Worm (Caenorhabditis elegans) whole organism, L4 larva: Measurements from ENCODE around the gene Y44A6C.2.

Source experiments
- D1046.2 ChIP-seq: fragments of 200-800 bp; sonication (Bioruptor generic); IDR thresholded peaks from 2 replicates; pipeline ENCODE4 v1.3.6; 2022; ENCODE audit warnings: missing genetic modification characterization, missing compliant biosample characterization
- F10B5.3 ChIP-seq: sonication (generic microtip); optimal IDR thresholded peaks from 2 replicates; lab custom pipeline; 2016; ENCODE audit warnings: mild to moderate bottlenecking, missing genetic modification characterization, missing compliant biosample characterization
- F26F4.8 ChIP-seq: fragments of 200-800 bp; sonication (Bioruptor generic); conservative IDR thresholded peaks from 2 replicates; pipeline ENCODE4 v1.3.6; 2022; ENCODE audit warnings: missing genetic modification characterization, missing compliant biosample characterization
- F44E2.7 ChIP-seq: fragments of 200-800 bp; sonication (Bioruptor generic); IDR thresholded peaks from 2 replicates; pipeline ENCODE4 v2.1.2; 2022; ENCODE audit warnings: missing genetic modification characterization, missing compliant biosample characterization
- F49E8.2 ChIP-seq: sonication (generic microtip); optimal IDR thresholded peaks from 2 replicates; lab custom pipeline; 2016; ENCODE audit warnings: missing compliant biosample characterization, mild to moderate bottlenecking, missing genetic modification characterization, borderline replicate concordance
- R02D3.7 ChIP-seq: fragments of 150-350 bp; sonication (generic microtip); optimal IDR thresholded peaks from 3 replicates; lab custom pipeline; 2014; ENCODE audit warnings: missing biosample characterization, missing genetic modification characterization
- T20F7.1 ChIP-seq: fragments of 200-800 bp; sonication (Bioruptor generic); optimal IDR thresholded peaks from 2 replicates; lab custom pipeline; 2018; ENCODE audit warnings: mild to moderate bottlenecking, missing genetic modification characterization, missing compliant biosample characterization
- Y105C5A.15 ChIP-seq: fragments of 200-800 bp; sonication (Bioruptor generic); IDR thresholded peaks from 2 replicates; pipeline ENCODE4 v1.3.6; 2022; ENCODE audit warnings: missing genetic modification characterization, missing compliant biosample characterization
- Y48G9A.11 ChIP-seq: fragments of 200-800 bp; sonication (Bioruptor generic); IDR thresholded peaks from 2 replicates; pipeline ENCODE4 v1.3.6; 2022; ENCODE audit warnings: missing genetic modification reagents, missing genetic modification characterization, missing compliant biosample characterization
- Y5F2A.4 ChIP-seq: fragments of 200-800 bp; sonication (Bioruptor generic); optimal IDR thresholded peaks from 2 replicates; lab custom pipeline; 2018; ENCODE audit warnings: mild to moderate bottlenecking, missing genetic modification characterization, missing compliant biosample characterization
- ZK546.5 ChIP-seq, 2 experiments: sonication (generic microtip); optimal IDR thresholded peaks; 2 replicates each; lab custom pipeline; 2017; ENCODE audit warnings: missing biosample characterization in 2 of 2, missing genetic modification characterization in 2 of 2
- aha-1 ChIP-seq: fragments of 150-350 bp; peaks from one replicate; lab custom pipeline; 2014; ENCODE audit warnings: missing biosample characterization, missing genetic modification characterization
- ama-1 ChIP-seq: fragments of 150-350 bp; optimal IDR thresholded peaks from 2 replicates; lab custom pipeline; 2014; ENCODE audit warnings: inconsistent platforms, mixed read lengths
- ceh-20 ChIP-seq: fragments of 200-800 bp; sonication (Bioruptor generic); IDR thresholded peaks from 2 replicates; pipeline ENCODE4 v1.3.6; 2022; ENCODE audit warnings: missing genetic modification reagents, missing genetic modification characterization, missing compliant biosample characterization
- ceh-28 ChIP-seq: fragments of 150-350 bp; optimal IDR thresholded peaks from 2 replicates; lab custom pipeline; 2014; ENCODE audit warnings: missing biosample characterization, missing genetic modification reagents, missing genetic modification characterization
- ceh-62 ChIP-seq: sonication (generic microtip); optimal IDR thresholded peaks from 2 replicates; lab custom pipeline; 2017; ENCODE audit warnings: missing biosample characterization, missing genetic modification characterization
- daf-8 ChIP-seq: fragments of 200-800 bp; sonication (Bioruptor generic); IDR thresholded peaks from 2 replicates; pipeline ENCODE4 v1.3.6; 2022; ENCODE audit warnings: missing genetic modification characterization, missing compliant biosample characterization
- dmd-6 ChIP-seq: fragments of 200-800 bp; sonication (Bioruptor generic); IDR thresholded peaks from 2 replicates; pipeline ENCODE4 v1.3.6; 2022; ENCODE audit warnings: missing genetic modification reagents, missing genetic modification characterization, missing compliant biosample characterization
- dpl-1 ChIP-seq: fragments of 150-350 bp; optimal IDR thresholded peaks from 2 replicates; lab custom pipeline; 2014; ENCODE audit warnings: missing biosample characterization, missing genetic modification reagents, missing genetic modification characterization
- dve-1 ChIP-seq: sonication (generic microtip); optimal IDR thresholded peaks from 2 replicates; lab custom pipeline; 2017; ENCODE audit warnings: antibody characterized with exemption, mild to moderate bottlenecking, missing genetic modification characterization, missing compliant biosample characterization; ENCODE audit not compliant: insufficient read depth
- gei-8 ChIP-seq: fragments of 200-800 bp; sonication (Bioruptor generic); optimal IDR thresholded peaks from 2 replicates; lab custom pipeline; 2018; ENCODE audit warnings: mild to moderate bottlenecking, missing genetic modification characterization, missing compliant biosample characterization
- hif-1 ChIP-seq, 2 experiments: sonication (generic microtip); optimal IDR thresholded peaks; 2 replicates each; lab custom pipeline; 2016 to 2017; ENCODE audit warnings: missing compliant biosample characterization in 2 of 2, missing genetic modification characterization in 2 of 2, missing genetic modification reagents in 2 of 2, missing genotype in 2 of 2, mild to moderate bottlenecking in 1 of 2
- hmg-1.1 ChIP-seq: fragments of 200-800 bp; sonication (Bioruptor generic); IDR thresholded peaks from 2 replicates; pipeline ENCODE4 v1.3.6; 2022; ENCODE audit warnings: missing genetic modification reagents, missing genetic modification characterization, missing compliant biosample characterization
- lin-15B ChIP-seq: fragments of 150-350 bp; sonication (generic microtip); optimal IDR thresholded peaks from 3 replicates; lab custom pipeline; 2014; ENCODE audit warnings: missing biosample characterization, missing genetic modification characterization
- lin-39 ChIP-seq: fragments of 150-350 bp; optimal IDR thresholded peaks from 2 replicates; lab custom pipeline; 2014; ENCODE audit warnings: missing biosample characterization, missing genetic modification reagents, missing genetic modification characterization
- lsy-2 ChIP-seq, 2 experiments: fragments of 150-350 bp in 1 of 2; sonication (generic microtip) in 1 of 2; optimal IDR thresholded peaks; 2 replicates each; lab custom pipeline; 2014 to 2017; ENCODE audit warnings: missing biosample characterization in 2 of 2, missing genetic modification characterization in 2 of 2
- mxl-2 ChIP-seq: fragments of 200-800 bp; sonication (Bioruptor generic); conservative IDR thresholded peaks from 2 replicates; pipeline ENCODE4 v1.3.6; 2022; ENCODE audit warnings: missing genetic modification reagents, missing genetic modification characterization, missing compliant biosample characterization
- nhr-11 ChIP-seq: fragments of 150-350 bp; optimal IDR thresholded peaks from 2 replicates; lab custom pipeline; 2014; ENCODE audit warnings: missing biosample characterization, missing genetic modification characterization
- nhr-111 ChIP-seq: fragments of 200-800 bp; sonication (Bioruptor generic); optimal IDR thresholded peaks from 2 replicates; lab custom pipeline; 2018; ENCODE audit warnings: mild to moderate bottlenecking, missing genetic modification characterization, missing compliant biosample characterization
- nhr-25 ChIP-seq: sonication (generic microtip); optimal IDR thresholded peaks from 2 replicates; lab custom pipeline; 2017; ENCODE audit warnings: missing genetic modification characterization, mild to moderate bottlenecking, missing compliant biosample characterization, antibody characterized with exemption, moderate library complexity, borderline replicate concordance; ENCODE audit not compliant: insufficient read depth
- nhr-42 ChIP-seq: fragments of 200-800 bp; sonication (Bioruptor generic); IDR thresholded peaks from 2 replicates; pipeline ENCODE4 v1.3.6; 2022; ENCODE audit warnings: missing genetic modification characterization, missing compliant biosample characterization
- nhr-76 ChIP-seq: fragments of 150-350 bp; optimal IDR thresholded peaks from 2 replicates; lab custom pipeline; 2014; ENCODE audit warnings: missing biosample characterization, missing genetic modification characterization
- pha-4 ChIP-seq, 2 experiments: fragments of 150-350 bp in 1 of 2; fragments of 200-800 bp in 1 of 2; sonication (Bioruptor generic) in 1 of 2; IDR thresholded peaks in 1 of 2; optimal IDR thresholded peaks in 1 of 2; 2 replicates each; pipeline versions ENCODE4 v1.3.6 to Lab custom; 2014 to 2022; ENCODE audit warnings: missing genetic modification characterization in 2 of 2, missing genetic modification reagents in 2 of 2, missing biosample characterization in 1 of 2, missing compliant biosample characterization in 1 of 2
- pqm-1 ChIP-seq: sonication (generic microtip); optimal IDR thresholded peaks from 2 replicates; lab custom pipeline; 2017; ENCODE audit warnings: missing biosample characterization, missing genetic modification characterization
- set-16 ChIP-seq: fragments of 200-800 bp; sonication (Bioruptor generic); IDR thresholded peaks from 2 replicates; pipeline ENCODE4 v1.3.6; 2022; ENCODE audit warnings: missing genetic modification reagents, missing genetic modification characterization, missing compliant biosample characterization
- skn-1 ChIP-seq: fragments of 150-350 bp; optimal IDR thresholded peaks from 2 replicates; lab custom pipeline; 2014; ENCODE audit warnings: missing biosample characterization, missing genetic modification characterization
- snpc-4 ChIP-seq: fragments of 150-350 bp; optimal IDR thresholded peaks from 2 replicates; lab custom pipeline; 2014; ENCODE audit warnings: missing biosample characterization, missing genetic modification characterization
- tag-97 ChIP-seq: fragments of 200-800 bp; sonication (Bioruptor generic); IDR thresholded peaks from 2 replicates; pipeline ENCODE4 v1.3.6; 2022; ENCODE audit warnings: missing genetic modification characterization, missing compliant biosample characterization
- unc-62 ChIP-seq, 3 experiments: fragments of 150-350 bp in 1 of 3; sonication (generic microtip); optimal IDR thresholded peaks in 2 of 3; peaks in 1 of 3; 1 replicate in 1 of 3; 2 replicates in 2 of 3; lab custom pipeline; 2014 to 2017; ENCODE audit warnings: missing biosample characterization in 3 of 3, missing genetic modification characterization in 3 of 3, missing genetic modification reagents in 3 of 3, missing genotype in 1 of 3
- vab-7 ChIP-seq: fragments of 200-800 bp; sonication (Bioruptor generic); IDR thresholded peaks from 2 replicates; pipeline ENCODE4 v1.3.6; 2022; ENCODE audit warnings: missing genetic modification reagents, missing genetic modification characterization, missing compliant biosample characterization
- zip-11 ChIP-seq: fragments of 200-800 bp; sonication (Bioruptor generic); IDR thresholded peaks from 2 replicates; pipeline ENCODE4 v1.3.6; 2022; ENCODE audit warnings: missing genetic modification characterization, missing compliant biosample characterization
- ztf-11 ChIP-seq: fragments of 150-350 bp; optimal IDR thresholded peaks from 2 replicates; lab custom pipeline; 2014; ENCODE audit warnings: missing biosample characterization, missing genetic modification characterization
- ztf-7 ChIP-seq: fragments of 150-350 bp; optimal IDR thresholded peaks from 2 replicates; lab custom pipeline; 2014; ENCODE audit warnings: missing biosample characterization, missing genetic modification characterization

Gene Y44A6C.2

ce11 chrV:20758106-20758505 lies 36.1 kb downstream of the Y44A6C.2 start (continued):
- TF ChIP-seq F44E2.7 (GFP tag; lab: Robert Waterston, UW): no peak

- TF ChIP-seq F26F4.8 (GFP tag; lab: Robert Waterston, UW) (no peak), pha-4 (GFP tag; IDR thresholded peaks at IDR 0.05; lab: Robert Waterston, UW) (no peak; the same call in 1 of the 2 replicates), pha-4 (tag; optimal IDR thresholded peaks at IDR 0.05; lab: Kevin White, UChicago) (peak; percentile 99), hmg-1.1 (GFP tag; lab: Robert Waterston, UW) (no peak)
These were observed 39.7 kb downstream of the Y44A6C.2 start for ce11 chrV:20761758-20762157.

ce11 chrV:20763192-20763591 lies 41.2 kb downstream of the Y44A6C.2 start:
- TF ChIP-seq pqm-1 (no peak), pha-4 (GFP tag; IDR thresholded peaks at IDR 0.05; lab: Robert Waterston, UW) (no peak), pha-4 (tag; optimal IDR thresholded peaks at IDR 0.05; lab: Kevin White, UChicago) (peak; percentile 69)

- TF ChIP-seq ama-1 (lab: Kevin White, UChicago) (no peak), tag-97 (GFP tag; lab: Robert Waterston, UW) (no peak), mxl-2 (GFP tag; lab: Robert Waterston, UW) (no peak), ceh-20 (no peak), snpc-4 (no peak), lin-15B (tag; lab: Kevin White, UChicago) (no peak), T20F7.1 (GFP tag; lab: Kevin White, UChicago) (no peak), nhr-42 (GFP tag; lab: Robert Waterston, UW) (no peak), skn-1 (tag; lab: Kevin White, UChicago) (no peak)
- TF ChIP-seq, all 104 proteins: peak for 0
These were observed 48.0 kb downstream of the Y44A6C.2 start, which contains the start of gene elp-1 for ce11 chrV:20770061-20770460. Gene elp-1, minus strand, starts transcription at chrV:20770161.

- no peak for TF ChIP-seq hif-1 (tag; optimal IDR thresholded peaks at IDR 0.05; lab: Kevin White, UChicago)
- no peak for TF ChIP-seq F49E8.2 (tag; lab: Kevin White, UChicago)
- no peak for TF ChIP-seq set-16 (GFP tag; lab: Robert Waterston, UW)
- no peak for TF ChIP-seq tag-97 (GFP tag; lab: Robert Waterston, UW)
- TF ChIP-seq dmd-6 (GFP tag; lab: Robert Waterston, UW): peak; percentile 59
- peak; percentile 63 for TF ChIP-seq dve-1 (tag; lab: Kevin White, UChicago)
- TF ChIP-seq gei-8 (GFP tag; lab: Kevin White, UChicago): no peak
- no peak for TF ChIP-seq nhr-76 (tag; lab: Kevin White, UChicago)
- TF ChIP-seq ZK546.5 (tag; optimal IDR thresholded peaks at IDR 0.05; lab: Kevin White, UChicago): no peak
- no peak for TF ChIP-seq dpl-1 (GFP tag; lab: Kevin White, UChicago)
- TF ChIP-seq nhr-42 (GFP tag; lab: Robert Waterston, UW): no peak
- no peak for TF ChIP-seq Y5F2A.4 (GFP tag; lab: Kevin White, UChicago)
- no peak for TF ChIP-seq ztf-11 (tag; lab: Kevin White, UChicago)
- TF ChIP-seq zip-11 (GFP tag; lab: Robert Waterston, UW): no peak
- no peak for TF ChIP-seq lsy-2 (tag; optimal IDR thresholded peaks at IDR 0.05; lab: Kevin White, UChicago)
- TF ChIP-seq pha-4 (GFP tag; IDR thresholded peaks at IDR 0.05; lab: Robert Waterston, UW): no peak
- TF ChIP-seq pha-4 (tag; optimal IDR thresholded peaks at IDR 0.05; lab: Kevin White, UChicago): peak; percentile 87
- no peak for TF ChIP-seq nhr-25 (tag; lab: Kevin White, UChicago)
- TF ChIP-seq nhr-111 (GFP tag; lab: Kevin White, UChicago): no peak
- no peak for TF ChIP-seq Y48G9A.11 (GFP tag; lab: Robert Waterston, UW)
- no peak for TF ChIP-seq R02D3.7 (tag; lab: Kevin White, UChicago)
- TF ChIP-seq F10B5.3 (tag; lab: Kevin White, UChicago): no peak
- no peak for TF ChIP-seq skn-1 (tag; lab: Kevin White, UChicago)
- no peak for TF ChIP-seq aha-1 (tag; lab: Kevin White, UChicago)
- no peak for TF ChIP-seq lin-39 (tag; lab: Kevin White, UChicago)
- no peak for TF ChIP-seq vab-7 (GFP tag; lab: Robert Waterston, UW)
- TF ChIP-seq Y105C5A.15 (GFP tag; lab: Robert Waterston, UW): no peak
- TF ChIP-seq ceh-28 (tag; lab: Kevin White, UChicago): no peak
- TF ChIP-seq daf-8: no peak
- TF ChIP-seq nhr-11: no peak
- no peak for TF ChIP-seq ztf-7 (tag; lab: Kevin White, UChicago)
- TF ChIP-seq D1046.2 (GFP tag; lab: Robert Waterston, UW): no peak
- no peak for TF ChIP-seq unc-62 (GFP tag; optimal IDR thresholded peaks at IDR 0.05 in 1 of 2; lab: Kevin White, UChicago)
- no peak for TF ChIP-seq unc-62 (tag; optimal IDR thresholded peaks at IDR 0.05; lab: Kevin White, UChicago)
- no peak for TF ChIP-seq ceh-62
These were observed 48.8 kb downstream of the Y44A6C.2 start for ce11 chrV:20770846-20771245.
